Worm (Caenorhabditis elegans) whole organism, L3 larva: ENCODE measurements around the gene C44B7.11.

Experiments
- elt-1 ChIP-seq: fragments of 150-350 bp; optimal IDR thresholded peaks from 2 replicates; lab custom pipeline; 2014; ENCODE audit warnings: missing biosample characterization, missing genetic modification characterization
- pha-4 ChIP-seq: fragments of 150-350 bp; optimal IDR thresholded peaks from 2 replicates; lab custom pipeline; 2014; ENCODE audit warnings: missing biosample characterization, missing genetic modification reagents, missing genetic modification characterization

DNA sequence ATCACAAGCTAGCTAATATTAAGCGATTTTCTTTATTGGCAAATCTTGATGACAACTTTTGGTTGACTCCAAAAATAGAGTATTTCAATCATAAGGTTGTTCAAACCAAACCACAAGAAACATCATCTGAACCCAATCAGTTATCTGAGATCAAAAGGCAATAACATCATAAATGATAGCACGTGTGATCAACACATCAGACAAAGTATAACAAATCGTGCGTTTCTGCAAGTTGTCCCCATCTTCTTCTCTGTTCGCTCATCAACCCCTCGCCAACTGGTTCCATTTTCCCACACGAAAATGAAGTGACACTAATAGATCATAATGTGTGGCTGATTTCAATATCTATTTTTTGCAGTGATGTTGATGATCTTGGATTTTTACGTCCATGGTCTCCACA lies 48.0 kb downstream of the C44B7.11 start:
- TF ChIP-seq elt-1 (no peak), pha-4 (tag; lab: Kevin White, UChicago) (no peak)
